Fruit fly (Drosophila melanogaster): ENCODE results near the gene loco.

loco gene

DNA sequence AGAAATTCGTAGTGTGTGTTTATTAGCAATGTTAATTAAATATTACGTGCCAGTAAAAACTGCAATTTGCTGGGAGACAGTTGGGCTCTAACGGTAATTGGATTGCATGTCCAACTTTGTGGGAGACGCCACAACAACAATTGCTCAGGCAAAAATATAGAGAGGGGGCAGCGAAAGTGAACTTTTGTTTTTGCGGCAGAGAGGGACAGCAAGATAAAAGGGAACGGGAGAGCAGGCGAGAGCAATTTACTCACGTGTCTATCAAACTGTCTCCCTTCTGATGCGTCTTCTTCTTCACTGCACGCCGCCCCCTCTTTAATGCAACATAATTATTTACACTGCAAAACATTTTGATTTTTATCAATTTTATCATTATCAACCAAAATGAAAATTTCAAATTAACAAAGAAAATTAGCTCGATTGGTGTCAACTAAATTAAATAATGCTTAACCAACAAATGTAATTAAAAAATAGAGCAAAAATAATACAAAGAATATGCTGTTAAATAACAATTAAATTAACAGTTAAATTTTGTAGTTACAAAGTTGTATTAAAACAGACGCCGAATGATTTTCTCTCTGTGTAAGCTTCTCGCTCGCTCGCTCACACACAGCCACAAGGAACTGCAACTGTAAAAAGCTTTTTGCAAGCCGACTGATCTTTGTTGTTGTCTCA, 28.2 kb upstream of the loco start (continued):
- TF ChIP-seq CG17568 (GFP tag; optimal IDR thresholded peaks at IDR 0.05) (peak; percentile 49), CG4854 (GFP tag; optimal IDR thresholded peaks at IDR 0.05) (no peak), fru (optimal IDR thresholded peaks at IDR 0.05) (no peak), Ptx1 (GFP tag; IDR thresholded peaks at IDR 0.05) (peak; percentile 73), her (GFP tag; optimal IDR thresholded peaks at IDR 0.05) (no peak), cato (GFP tag; optimal IDR thresholded peaks at IDR 0.05; ENCODE audit: borderline replicate concordance) (peak; percentile 54), Ssrp (tag; optimal IDR thresholded peaks at IDR 0.05) (peak; percentile 90), Aef1 (GFP tag; IDR thresholded peaks at IDR 0.05) (peak; percentile 58; the same call in 2 of the 3 replicates), CG6689 (GFP tag; IDR thresholded peaks at IDR 0.05) (peak; percentile 90), fd3F (GFP tag; optimal IDR thresholded peaks at IDR 0.05) (peak; percentile 9), Dbx (GFP tag; IDR thresholded peaks at IDR 0.05) (no peak), CG11093 (GFP tag; IDR thresholded peaks at IDR 0.05) (peak; percentile 74; the same call in 1 of the 3 replicates), mld (GFP tag; IDR thresholded peaks at IDR 0.05; ENCODE audit: partially characterized antibody) (no peak), CG12744 (GFP tag; optimal IDR thresholded peaks at IDR 0.05) (no peak), esg (GFP tag; conservative IDR thresholded peaks at IDR 0.05) (peak; percentile 69), Ets97D (GFP tag; optimal IDR thresholded peaks at IDR 0.05) (peak; percentile 13), en (GFP tag; optimal IDR thresholded peaks at IDR 0.05) (no peak), unc-4 (GFP tag; IDR thresholded peaks at IDR 0.05; ENCODE audit: partially characterized antibody) (no peak), CG11695 (GFP tag; IDR thresholded peaks at IDR 0.05) (peak; percentile 58; the same call in 1 of the 3 replicates), bowl (GFP tag; IDR thresholded peaks at IDR 0.05) (0 out of 2 replicates have a peak, but pooled peaks have one; percentile 43), run (tag; optimal IDR thresholded peaks at IDR 0.05) (peak; percentile 66), CoRest (tag; optimal IDR thresholded peaks at IDR 0.05) (peak; percentile 83), Fer2 (tag; optimal IDR thresholded peaks at IDR 0.05) (peak; percentile 13), CG8388 (GFP tag; optimal IDR thresholded peaks at IDR 0.05) (peak; percentile 84), CG10462 (GFP tag; optimal IDR thresholded peaks at IDR 0.05) (peak; percentile 62), seq (GFP tag; IDR thresholded peaks at IDR 0.05) (peak; percentile 54; the same call in 1 of the 2 replicates), CG3847 (GFP tag; IDR thresholded peaks at IDR 0.05) (peak; percentile 24; the same call in 1 of the 2 replicates), C15 (GFP tag; IDR thresholded peaks at IDR 0.05) (no peak), Tbp (GFP tag; optimal IDR thresholded peaks at IDR 0.05) (no peak), CG2875 (GFP tag; optimal IDR thresholded peaks at IDR 0.05) (peak; percentile 65), gce (GFP tag; IDR thresholded peaks at IDR 0.05) (no peak), repo (GFP tag; optimal IDR thresholded peaks at IDR 0.05) (peak; percentile 2), CG7372 (GFP tag; IDR thresholded peaks at IDR 0.05) (peak; percentile 33; the same call in 1 of the 2 replicates), tup (GFP tag; optimal IDR thresholded peaks at IDR 0.05) (no peak), CG30403 (GFP tag; optimal IDR thresholded peaks at IDR 0.05) (peak; percentile 80), btn (GFP tag; optimal IDR thresholded peaks at IDR 0.05) (no peak), Oaz (GFP tag; IDR thresholded peaks at IDR 0.05) (no peak), BtbVII (GFP tag; optimal IDR thresholded peaks at IDR 0.05) (peak; percentile 51), tio (GFP tag; optimal IDR thresholded peaks at IDR 0.05) (peak; percentile 64), chn (GFP tag; optimal IDR thresholded peaks at IDR 0.05) (peak; percentile 43), hbn (GFP tag; IDR thresholded peaks at IDR 0.05; ENCODE audit: partially characterized antibody) (no peak), sr (GFP tag; IDR thresholded peaks at IDR 0.05) (no peak), CG10366 (GFP tag; IDR thresholded peaks at IDR 0.05) (peak; percentile 78), sens-2 (GFP tag; IDR thresholded peaks at IDR 0.05) (peak; percentile 73; the same call in 1 of the 2 replicates), ewg (GFP tag; optimal IDR thresholded peaks at IDR 0.05) (peak; percentile 74), luna (GFP tag; optimal IDR thresholded peaks at IDR 0.05) (no peak), bab2 (GFP tag; optimal IDR thresholded peaks at IDR 0.05) (peak; percentile 65), sug (tag; optimal IDR thresholded peaks at IDR 0.05) (peak; percentile 35), CG11696 (GFP tag; IDR thresholded peaks at IDR 0.05) (peak; percentile 62; the same call in 1 of the 2 replicates), gsb (GFP tag; IDR thresholded peaks at IDR 0.05) (no peak), grau (tag; optimal IDR thresholded peaks at IDR 0.05) (peak; percentile 76)
